Worm (Caenorhabditis elegans): ENCODE results near the gene T04C9.3.

T04C9.3 gene

ce11 chrIII:5938790-5939452 is 46.5 kb upstream of the T04C9.3 start (continued):
- TF ChIP-seq K12H6.12 (tag; optimal IDR thresholded peaks at IDR 0.05) (no peak), cebp-1 (GFP tag; IDR thresholded peaks at IDR 0.05) (peak; percentile 64; the same call in 1 of the 2 replicates), cebp-1 (tag; optimal IDR thresholded peaks at IDR 0.05) (no peak), F57A8.1 (GFP tag; optimal IDR thresholded peaks at IDR 0.05) (no peak), Y67H2A.10 (GFP tag; conservative IDR thresholded peaks at IDR 0.05) (peak; percentile 71), bed-1 (GFP tag; IDR thresholded peaks at IDR 0.05) (no peak), sea-2 (GFP tag; IDR thresholded peaks at IDR 0.05) (no peak), sptf-2 (GFP tag; optimal IDR thresholded peaks at IDR 0.05) (no peak), B0336.3 (GFP tag; IDR thresholded peaks at IDR 0.05) (peak; percentile 44), die-1 (tag; optimal IDR thresholded peaks at IDR 0.05) (no peak), F33H1.4 (GFP tag; IDR thresholded peaks at IDR 0.05) (peak; percentile 96), gei-17 (GFP tag; optimal IDR thresholded peaks at IDR 0.05) (no peak), lag-1 (GFP tag; IDR thresholded peaks at IDR 0.05) (no peak), ccch-3 (GFP tag; optimal IDR thresholded peaks at IDR 0.05) (no peak), ceh-91 (GFP tag; IDR thresholded peaks at IDR 0.05) (peak; percentile 93), athp-1 (tag; optimal IDR thresholded peaks at IDR 0.05) (peak; percentile 10), snpc-1.1 (tag; optimal IDR thresholded peaks at IDR 0.05; ENCODE audit: insufficient read depth) (no peak), B0035.1 (tag; optimal IDR thresholded peaks at IDR 0.05) (no peak), lin-35 (GFP tag; optimal IDR thresholded peaks at IDR 0.05) (peak in 1 of 3 experiments; percentile 35), madf-10 (tag; optimal IDR thresholded peaks at IDR 0.05) (no peak), ceh-58 (GFP tag; IDR thresholded peaks at IDR 0.05) (no peak), F49E8.2 (tag; optimal IDR thresholded peaks at IDR 0.05; ENCODE audit: insufficient read depth) (peak; percentile 52), ztf-3 (GFP tag; optimal IDR thresholded peaks at IDR 0.05) (no peak), ztf-22 (GFP tag; optimal IDR thresholded peaks at IDR 0.05) (no peak), nfyb-1 (GFP tag; IDR thresholded peaks at IDR 0.05) (no peak), B0019.2 (GFP tag; conservative IDR thresholded peaks at IDR 0.05) (peak; percentile 74), F37B4.10 (GFP tag; IDR thresholded peaks at IDR 0.05) (no peak), ceh-100 (GFP tag; IDR thresholded peaks at IDR 0.05) (no peak), tlf-1 (GFP tag; optimal IDR thresholded peaks at IDR 0.05) (peak; percentile 70), snpc-1.3 (tag; optimal IDR thresholded peaks at IDR 0.05; ENCODE audit: insufficient read depth) (peak; percentile 26), pbrm-1 (GFP tag; IDR thresholded peaks at IDR 0.05) (peak; percentile 53), lin-54 (GFP tag; optimal IDR thresholded peaks at IDR 0.05) (peak; percentile 75), efl-1 (GFP tag; optimal IDR thresholded peaks at IDR 0.05) (peak; percentile 93)

ce11 chrIII:5939453-5940296 is 45.8 kb upstream of the T04C9.3 start, which contains the start of gene ubq-1:
Gene ubq-1 (plus strand): TSS chrIII:5940254.
- peak; percentile 88 for TF ChIP-seq cebp-1 (GFP tag; IDR thresholded peaks at IDR 0.05)
- TF ChIP-seq cebp-1 (tag; optimal IDR thresholded peaks at IDR 0.05) = peak; percentile 95
- no peak for TF ChIP-seq somi-1 (GFP tag; optimal IDR thresholded peaks at IDR 0.05)
- TF ChIP-seq ceh-100 (GFP tag; IDR thresholded peaks at IDR 0.05) = no peak
- TF ChIP-seq rpc-1 (optimal IDR thresholded peaks at IDR 0.05) = no peak
- TF ChIP-seq rpc-1 (tag; optimal IDR thresholded peaks at IDR 0.05) = no peak
- TF ChIP-seq mel-28 (tag; optimal IDR thresholded peaks at IDR 0.05; ENCODE audit: borderline replicate concordance) = peak; percentile 9
- TF ChIP-seq egrh-3 (GFP tag; IDR thresholded peaks at IDR 0.05) = peak; percentile 44; the same call in 1 of the 2 replicates
- peak; percentile 27 for TF ChIP-seq lsl-1 (GFP tag; optimal IDR thresholded peaks at IDR 0.05)
- no peak for TF ChIP-seq zim-3 (tag; optimal IDR thresholded peaks at IDR 0.05)
- TF ChIP-seq ztf-6 (GFP tag; IDR thresholded peaks at IDR 0.05) = no peak
- TF ChIP-seq madf-6 (GFP tag; IDR thresholded peaks at IDR 0.05) = no peak
- no peak for TF ChIP-seq let-526 (GFP tag; IDR thresholded peaks at IDR 0.05)
- no peak for TF ChIP-seq unc-130 (GFP tag; optimal IDR thresholded peaks at IDR 0.05)
- TF ChIP-seq B0261.1 (tag; optimal IDR thresholded peaks at IDR 0.05) = no peak
- no peak for TF ChIP-seq egl-18 (GFP tag; IDR thresholded peaks at IDR 0.05)
- no peak for TF ChIP-seq rec-8 (tag; optimal IDR thresholded peaks at IDR 0.05)

Measured in whole organism, young adult.